Fruit fly (Drosophila melanogaster) ovary, adult (tissue): ENCODE data around the gene ninaB.

ENCODE experiments used
- CG17801 ChIP-seq: fragments of 200-800 bp; optimal IDR thresholded peaks from 2 replicates; lab custom pipeline; 2019; ENCODE audit warnings: missing biosample characterization, mild to moderate bottlenecking, missing genetic modification characterization, moderate library complexity; ENCODE audit not compliant: partially characterized antibody

Gene ninaB

dm6 chr3R:13686371-13687211, 13.8 kb upstream of the ninaB start, which contains the start of gene omd:
Gene omd (minus strand): TSS chr3R:13687210.
- TF ChIP-seq CG17801 (GFP tag; lab: Kevin White, UChicago): no peak

- TF ChIP-seq CG17801 (GFP tag; lab: Kevin White, UChicago): no peak
These were observed 6.6 kb upstream of the ninaB start, which contains the start of gene CG14367 for dm6 chr3R:13693753-13694152. Gene CG14367 (plus strand): TSS chr3R:13694053.

dm6 chr3R:13699350-13699749, 1.0 kb upstream of the ninaB start:
- no peak for TF ChIP-seq CG17801 (GFP tag; lab: Kevin White, UChicago)

dm6 chr3R:13700738-13701137, 373 bp downstream of the ninaB start, which contains the start of gene f-cup:
Gene f-cup (minus strand): TSS chr3R:13700838.
- no peak for TF ChIP-seq CG17801 (GFP tag; lab: Kevin White, UChicago)

- TF ChIP-seq CG17801 (GFP tag; lab: Kevin White, UChicago): no peak
These were observed 5.0 kb downstream of the ninaB start, which contains the start of gene Adgf-D for dm6 chr3R:13705292-13705885. Gene Adgf-D (minus strand): TSS chr3R:13705402.

- no peak for TF ChIP-seq CG17801 (GFP tag; lab: Kevin White, UChicago)
These were observed 6.1 kb downstream of the ninaB start, which contains the start of gene Adgf-C for dm6 chr3R:13706457-13706856. Gene Adgf-C (plus strand): TSS chr3R:13706757.

- TF ChIP-seq CG17801 (GFP tag; lab: Kevin White, UChicago): no peak
These were observed 9.5 kb downstream of the ninaB start, which contains the start of gene Argp for dm6 chr3R:13709839-13710238. Gene Argp (minus strand): TSS chr3R:13709939.

dm6 chr3R:13710645-13711044, 10.3 kb downstream of the ninaB start:
- TF ChIP-seq CG17801 (GFP tag; lab: Kevin White, UChicago): peak; percentile 34

- TF ChIP-seq CG17801 (GFP tag; lab: Kevin White, UChicago): no peak
These were observed 11.4 kb downstream of the ninaB start, which contains the start of the genes primo-1 and primo-2 for dm6 chr3R:13711735-13712134. Gene primo-1 (minus strand): TSS chr3R:13711835. Gene primo-2 (minus strand): TSS chr3R:13711835.

- TF ChIP-seq CG17801 (GFP tag; lab: Kevin White, UChicago): no peak
These were observed 13.2 kb downstream of the ninaB start for dm6 chr3R:13713541-13713940.

dm6 chr3R:13713984-13714532, 13.7 kb downstream of the ninaB start:
- TF ChIP-seq CG17801 (GFP tag; lab: Kevin White, UChicago): no peak

- peak; percentile 71 for TF ChIP-seq CG17801 (GFP tag; lab: Kevin White, UChicago)
These were observed 14.8 kb downstream of the ninaB start, which contains the start of gene kmr for dm6 chr3R:13715012-13715673. Gene kmr (plus strand): TSS chr3R:13715207.

dm6 chr3R:13715674-13716454, 15.5 kb downstream of the ninaB start:
- TF ChIP-seq CG17801 (GFP tag; lab: Kevin White, UChicago): no peak

dm6 chr3R:13716827-13717226, 16.5 kb downstream of the ninaB start:
- no peak for TF ChIP-seq CG17801 (GFP tag; lab: Kevin White, UChicago)
